Fruit fly (Drosophila melanogaster) whole organism, prepupa: Measurements from ENCODE around the gene CG46312.

Experiments used
- Blimp-1 ChIP-seq: fragments of 200-800 bp; sonication (Bioruptor generic); optimal IDR thresholded peaks from 3 replicates; lab custom pipeline; 2017; ENCODE audit warnings: missing biosample characterization, missing genetic modification characterization, mild to moderate bottlenecking, moderate library complexity, missing genetic modification reagents
- CG10631 ChIP-seq: fragments of 200-800 bp; sonication (Bioruptor generic); optimal IDR thresholded peaks from 2 replicates; lab custom pipeline; 2016; ENCODE audit warnings: missing biosample characterization, missing genetic modification characterization
- CG16779 ChIP-seq: fragments of 200-800 bp; sonication (Bioruptor generic); optimal IDR thresholded peaks from 3 replicates; lab custom pipeline; 2017; ENCODE audit warnings: missing biosample characterization, mild to moderate bottlenecking, missing genetic modification characterization
- CG6792 ChIP-seq: fragments of 200-800 bp; sonication (Bioruptor generic); optimal IDR thresholded peaks from 3 replicates; lab custom pipeline; 2016; ENCODE audit warnings: missing biosample characterization, missing genetic modification characterization
- CG6854 ChIP-seq: fragments of 200-800 bp; sonication (Bioruptor generic); optimal IDR thresholded peaks from 2 replicates; lab custom pipeline; 2017; ENCODE audit warnings: missing biosample characterization, mild to moderate bottlenecking, missing genetic modification characterization
- CG7368 ChIP-seq: fragments of 200-800 bp; sonication (Bioruptor generic); optimal IDR thresholded peaks from 3 replicates; lab custom pipeline; 2016; ENCODE audit warnings: missing biosample characterization, missing genetic modification characterization
- CG8319 ChIP-seq: fragments of 200-800 bp; sonication (Bioruptor generic); optimal IDR thresholded peaks from 3 replicates; lab custom pipeline; 2016; ENCODE audit warnings: missing biosample characterization, missing genetic modification characterization
- Eip78C ChIP-seq: fragments of 200-800 bp; sonication (Bioruptor generic); peaks from one replicate; lab custom pipeline; 2016; ENCODE audit warnings: missing biosample characterization, missing genetic modification characterization
- OdsH ChIP-seq: fragments of 200-800 bp; sonication (Bioruptor generic); optimal IDR thresholded peaks from 3 replicates; lab custom pipeline; 2016; ENCODE audit warnings: missing biosample characterization, missing genetic modification characterization
- acj6 ChIP-seq: fragments of 200-800 bp; sonication (Bioruptor generic); optimal IDR thresholded peaks from 3 replicates; lab custom pipeline; 2016; ENCODE audit warnings: missing biosample characterization, missing genetic modification characterization
- dsx ChIP-seq: fragments of 200-800 bp; optimal IDR thresholded peaks from 3 replicates; lab custom pipeline; 2019; ENCODE audit warnings: missing biosample characterization, mild to moderate bottlenecking, missing genetic modification characterization, moderate library complexity; ENCODE audit not compliant: poor library complexity, severe bottlenecking
- fd85E ChIP-seq: fragments of 200-800 bp; sonication (Bioruptor generic); optimal IDR thresholded peaks from 3 replicates; lab custom pipeline; 2016; ENCODE audit warnings: missing biosample characterization, missing genetic modification characterization
- pdm3 ChIP-seq: fragments of 200-800 bp; sonication (Bioruptor generic); optimal IDR thresholded peaks from 3 replicates; lab custom pipeline; 2016; ENCODE audit warnings: missing biosample characterization, missing genetic modification characterization
- vri ChIP-seq: fragments of 200-800 bp; sonication (Bioruptor generic); optimal IDR thresholded peaks from 3 replicates; lab custom pipeline; 2016; ENCODE audit warnings: missing biosample characterization, mild to moderate bottlenecking, missing genetic modification characterization

DNA sequence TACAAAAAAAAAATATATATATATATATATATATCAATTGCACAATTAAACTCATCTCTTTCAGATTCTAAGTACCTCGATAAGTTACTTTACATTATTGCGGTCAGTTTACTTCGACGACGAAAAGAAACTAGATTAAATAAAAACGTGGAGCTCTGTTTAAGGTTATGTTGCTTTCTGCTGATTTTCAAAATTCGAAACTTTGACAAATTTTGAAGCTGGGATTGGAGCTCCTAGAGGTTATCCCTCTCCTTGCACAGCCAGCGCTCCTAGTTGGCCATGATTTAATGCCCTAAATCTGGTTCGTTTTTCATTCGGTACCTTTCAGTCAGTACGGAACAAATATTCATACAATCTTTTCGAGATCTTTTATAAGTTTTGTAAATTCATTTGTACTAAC is 15.2 kb downstream of the CG46312 start, which contains the start of gene CG42766:
- TF ChIP-seq CG6792 (GFP tag; lab: Kevin White, UChicago) (no peak), CG6854 (GFP tag; lab: Kevin White, UChicago) (no peak), CG10631 (GFP tag; lab: Kevin White, UChicago) (no peak), CG8319 (GFP tag; lab: Kevin White, UChicago) (no peak), fd85E (GFP tag; lab: Kevin White, UChicago) (no peak), CG7368 (no peak), OdsH (GFP tag; lab: Kevin White, UChicago) (no peak), acj6 (no peak), CG16779 (tag; lab: Kevin White, UChicago) (no peak), Blimp-1 (GFP tag; lab: Kevin White, UChicago) (no peak), Eip78C (GFP tag; lab: Kevin White, UChicago) (no peak), dsx (GFP tag; lab: Kevin White, UChicago) (no peak), vri (GFP tag; lab: Kevin White, UChicago) (no peak), pdm3 (GFP tag; lab: Kevin White, UChicago) (no peak)
